Worm (Caenorhabditis elegans): Measurements from ENCODE around the gene mrpl-53.

ce11 chrII:9594924-9595323, 2.5 kb upstream of the mrpl-53 start, which contains the start of gene E02H1.5:
- no peak for TF ChIP-seq ztf-29 (GFP tag; IDR thresholded peaks at IDR 0.05)
- no peak for TF ChIP-seq ref-1 (GFP tag; conservative IDR thresholded peaks at IDR 0.05)
- no peak for TF ChIP-seq med-1 (GFP tag; optimal IDR thresholded peaks at IDR 0.05; ENCODE audit: insufficient read depth)
- no peak for TF ChIP-seq flt-1 (GFP tag; IDR thresholded peaks at IDR 0.05)
- no peak for TF ChIP-seq klf-2 (GFP tag; conservative IDR thresholded peaks at IDR 0.05)
- no peak for TF ChIP-seq ztf-23 (GFP tag; IDR thresholded peaks at IDR 0.05)
- TF ChIP-seq tab-1 (GFP tag; IDR thresholded peaks at IDR 0.05), result no peak
- no peak for TF ChIP-seq T22C8.4 (GFP tag; IDR thresholded peaks at IDR 0.05)
